Worm (Caenorhabditis elegans) whole organism, young adult: ENCODE measurements around the gene psme-3.

Experiments
- B0336.3 ChIP-seq: fragments of 200-800 bp; sonication (Bioruptor generic); IDR thresholded peaks from 2 replicates; pipeline ENCODE4 v1.3.6; 2022; ENCODE audit warnings: missing genetic modification characterization, missing compliant biosample characterization
- C17E4.6 ChIP-seq: fragments of 200-800 bp; sonication (Bioruptor generic); IDR thresholded peaks from 2 replicates; pipeline ENCODE4 v1.3.6; 2022; ENCODE audit warnings: missing genetic modification reagents, missing genetic modification characterization, missing compliant biosample characterization
- F10E7.11 ChIP-seq: sonication (generic microtip); optimal IDR thresholded peaks from 2 replicates; lab custom pipeline; 2017; ENCODE audit warnings: mild to moderate bottlenecking, missing genetic modification characterization, moderate library complexity, missing compliant biosample characterization
- F22D6.2 ChIP-seq: sonication (generic microtip); optimal IDR thresholded peaks from 2 replicates; lab custom pipeline; 2016; ENCODE audit warnings: mild to moderate bottlenecking, missing genetic modification characterization, missing compliant biosample characterization
- F57A8.1 ChIP-seq: fragments of 200-800 bp; sonication (Bioruptor generic); optimal IDR thresholded peaks from 2 replicates; lab custom pipeline; 2018; ENCODE audit warnings: mild to moderate bottlenecking, missing genetic modification characterization, moderate library complexity, missing compliant biosample characterization
- K11D2.4 ChIP-seq: fragments of 200-800 bp; sonication (Bioruptor generic); IDR thresholded peaks from 2 replicates; pipeline ENCODE4 v1.3.6; 2022; ENCODE audit warnings: missing genetic modification reagents, missing genetic modification characterization, missing compliant biosample characterization
- T26A5.8 ChIP-seq: sonication (generic microtip); optimal IDR thresholded peaks from 2 replicates; lab custom pipeline; 2016; ENCODE audit warnings: missing genetic modification characterization, missing compliant biosample characterization
- Y56A3A.18 ChIP-seq: fragments of 200-800 bp; sonication (Bioruptor generic); IDR thresholded peaks from 2 replicates; pipeline ENCODE4 v1.3.6; 2022; ENCODE audit warnings: missing genetic modification reagents, missing genetic modification characterization, missing compliant biosample characterization
- Y67H2A.10 ChIP-seq: fragments of 200-800 bp; sonication (Bioruptor generic); conservative IDR thresholded peaks from 2 replicates; pipeline ENCODE4 v1.3.6; 2022; ENCODE audit warnings: missing genetic modification reagents, missing genetic modification characterization, missing compliant biosample characterization
- Y79H2A.3 ChIP-seq: fragments of 200-800 bp; sonication (Bioruptor generic); conservative IDR thresholded peaks from 2 replicates; pipeline ENCODE4 v1.3.6; 2022; ENCODE audit warnings: missing genetic modification reagents, missing genetic modification characterization, missing compliant biosample characterization
- akir-1 ChIP-seq: fragments of 200-800 bp; sonication (Bioruptor generic); optimal IDR thresholded peaks from 2 replicates; lab custom pipeline; 2018; ENCODE audit warnings: mild to moderate bottlenecking, missing genetic modification characterization, moderate library complexity, missing compliant biosample characterization
- ama-1 ChIP-seq, 3 experiments: fragments of 150-350 bp in 1 of 3; sonication (generic microtip) in 2 of 3; optimal IDR thresholded peaks; 2 replicates each; lab custom pipeline; 2014 to 2018; ENCODE audit warnings: missing biosample characterization in 2 of 3, missing genetic modification characterization in 2 of 3, missing genetic modification reagents in 2 of 3
- atf-7 ChIP-seq: sonication (generic microtip); optimal IDR thresholded peaks from 2 replicates; lab custom pipeline; 2017; ENCODE audit warnings: mild to moderate bottlenecking, missing genetic modification characterization, missing compliant biosample characterization
- athp-1 ChIP-seq: sonication (generic microtip); optimal IDR thresholded peaks from 2 replicates; lab custom pipeline; 2017; ENCODE audit warnings: mild to moderate bottlenecking, missing genetic modification characterization, missing compliant biosample characterization
- attf-3 ChIP-seq: fragments of 200-800 bp; sonication (Bioruptor generic); conservative IDR thresholded peaks from 2 replicates; pipeline ENCODE4 v1.3.6; 2022; ENCODE audit warnings: missing genetic modification reagents, missing genetic modification characterization, missing compliant biosample characterization
- bed-2 ChIP-seq: fragments of 200-800 bp; sonication (Bioruptor generic); IDR thresholded peaks from 2 replicates; pipeline ENCODE4 v1.3.6; 2022; ENCODE audit warnings: missing genetic modification reagents, missing genetic modification characterization, missing compliant biosample characterization
- cebp-1 ChIP-seq, 2 experiments: fragments of 200-800 bp in 1 of 2; sonication (Bioruptor generic) in 1 of 2; sonication (generic microtip) in 1 of 2; IDR thresholded peaks in 1 of 2; optimal IDR thresholded peaks in 1 of 2; 2 replicates each; pipeline versions ENCODE4 v1.3.6 to Lab custom; 2017 to 2022; ENCODE audit warnings: missing compliant biosample characterization in 2 of 2, missing genetic modification characterization in 2 of 2, mild to moderate bottlenecking in 1 of 2, missing genetic modification reagents in 1 of 2, moderate library complexity in 1 of 2
- cebp-2 ChIP-seq: fragments of 200-800 bp; sonication (Bioruptor generic); IDR thresholded peaks from 2 replicates; pipeline ENCODE4 v1.3.6; 2022; ENCODE audit warnings: missing genetic modification characterization, missing compliant biosample characterization
- ceh-58 ChIP-seq: fragments of 200-800 bp; sonication (Bioruptor generic); IDR thresholded peaks from 2 replicates; pipeline ENCODE4 v1.3.6; 2022; ENCODE audit warnings: missing genetic modification characterization, missing compliant biosample characterization
- ceh-79 ChIP-seq: sonication (generic microtip); optimal IDR thresholded peaks from 2 replicates; lab custom pipeline; 2017; ENCODE audit warnings: mild to moderate bottlenecking, missing genetic modification characterization, missing compliant biosample characterization
- dpl-1 ChIP-seq: fragments of 150-350 bp; optimal IDR thresholded peaks from 2 replicates; lab custom pipeline; 2014; ENCODE audit warnings: missing biosample characterization, missing genetic modification reagents, missing genetic modification characterization
- ets-4 ChIP-seq: fragments of 200-800 bp; sonication (Bioruptor generic); optimal IDR thresholded peaks from 2 replicates; lab custom pipeline; 2018; ENCODE audit warnings: mild to moderate bottlenecking, missing genetic modification characterization, missing compliant biosample characterization
- fkh-3 ChIP-seq: sonication (generic microtip); optimal IDR thresholded peaks from 2 replicates; lab custom pipeline; 2016; ENCODE audit warnings: mild to moderate bottlenecking, missing genetic modification characterization, missing compliant biosample characterization
- gei-17 ChIP-seq: fragments of 200-800 bp; sonication (Bioruptor generic); optimal IDR thresholded peaks from 2 replicates; lab custom pipeline; 2018; ENCODE audit warnings: mild to moderate bottlenecking, missing genetic modification characterization, missing compliant biosample characterization
- hlh-12 ChIP-seq: sonication (generic microtip); optimal IDR thresholded peaks from 2 replicates; lab custom pipeline; 2016; ENCODE audit warnings: missing genetic modification characterization, missing compliant biosample characterization
- hmg-20 ChIP-seq: fragments of 200-800 bp; sonication (Bioruptor generic); IDR thresholded peaks from 2 replicates; pipeline ENCODE4 v1.3.6; 2022; ENCODE audit warnings: missing genetic modification reagents, missing genetic modification characterization, missing compliant biosample characterization
- hsf-1 ChIP-seq: fragments of 200-800 bp; sonication (Bioruptor generic); IDR thresholded peaks from 2 replicates; pipeline ENCODE4 v1.3.6; 2022; ENCODE audit warnings: missing genetic modification reagents, missing genetic modification characterization, missing compliant biosample characterization
- lin-40 ChIP-seq: sonication (generic microtip); optimal IDR thresholded peaks from 2 replicates; lab custom pipeline; 2016; ENCODE audit warnings: missing genetic modification characterization, mild to moderate bottlenecking, missing compliant biosample characterization, missing genotype, missing genetic modification reagents
- lin-54 ChIP-seq: fragments of 200-800 bp; sonication (Bioruptor generic); optimal IDR thresholded peaks from 2 replicates; lab custom pipeline; 2018; ENCODE audit warnings: mild to moderate bottlenecking, missing genetic modification characterization, missing compliant biosample characterization
- lsl-1 ChIP-seq: fragments of 200-800 bp; sonication (Bioruptor generic); optimal IDR thresholded peaks from 2 replicates; lab custom pipeline; 2018; ENCODE audit warnings: mild to moderate bottlenecking, missing genetic modification characterization, moderate library complexity, missing compliant biosample characterization
- lsy-27 ChIP-seq: sonication (generic microtip); optimal IDR thresholded peaks from 2 replicates; lab custom pipeline; 2017; ENCODE audit warnings: missing genetic modification characterization, mild to moderate bottlenecking, missing compliant biosample characterization, antibody characterized with exemption, missing genotype, borderline replicate concordance; ENCODE audit not compliant: insufficient read depth
- madf-10 ChIP-seq: sonication (generic microtip); optimal IDR thresholded peaks from 2 replicates; lab custom pipeline; 2016; ENCODE audit warnings: mild to moderate bottlenecking, missing genetic modification characterization, missing compliant biosample characterization
- madf-8 ChIP-seq: fragments of 200-800 bp; sonication (Bioruptor generic); conservative IDR thresholded peaks from 2 replicates; pipeline ENCODE4 v1.3.6; 2022; ENCODE audit warnings: missing genetic modification reagents, missing genetic modification characterization, missing compliant biosample characterization
- mcd-1 ChIP-seq: fragments of 200-800 bp; sonication (Bioruptor generic); IDR thresholded peaks from 2 replicates; pipeline ENCODE4 v1.3.6; 2022; ENCODE audit warnings: missing genetic modification reagents, missing genetic modification characterization, missing compliant biosample characterization
- nhr-27 ChIP-seq: fragments of 200-800 bp; sonication (Bioruptor generic); optimal IDR thresholded peaks from 2 replicates; lab custom pipeline; 2018; ENCODE audit warnings: mild to moderate bottlenecking, missing genetic modification characterization, moderate library complexity, missing compliant biosample characterization
- nhr-80 ChIP-seq: sonication (generic microtip); optimal IDR thresholded peaks from 2 replicates; lab custom pipeline; 2016; ENCODE audit warnings: missing genetic modification characterization, missing compliant biosample characterization
- pha-4 ChIP-seq: fragments of 150-350 bp; sonication (generic microtip); optimal IDR thresholded peaks from 2 replicates; lab custom pipeline; 2014; ENCODE audit warnings: missing biosample characterization, missing genetic modification reagents, missing genetic modification characterization
- rcor-1 ChIP-seq: fragments of 200-800 bp; sonication (Bioruptor generic); IDR thresholded peaks from 2 replicates; pipeline ENCODE4 v1.3.6; 2022; ENCODE audit warnings: missing genetic modification reagents, missing genetic modification characterization, missing compliant biosample characterization
- sdz-38 ChIP-seq: sonication (generic microtip); optimal IDR thresholded peaks from 2 replicates; lab custom pipeline; 2016; ENCODE audit warnings: missing genotype, missing genetic modification characterization, missing compliant biosample characterization
- sea-2 ChIP-seq: fragments of 200-800 bp; sonication (Bioruptor generic); IDR thresholded peaks from 2 replicates; pipeline ENCODE4 v1.3.6; 2022; ENCODE audit warnings: missing genetic modification characterization, missing compliant biosample characterization
- snpc-1.1 ChIP-seq: sonication (generic microtip); optimal IDR thresholded peaks from 2 replicates; lab custom pipeline; 2017; ENCODE audit warnings: missing genetic modification characterization, mild to moderate bottlenecking, missing compliant biosample characterization, antibody characterized with exemption, moderate library complexity, missing genotype, missing genetic modification reagents; ENCODE audit not compliant: insufficient read depth
- sptf-2 ChIP-seq: fragments of 200-800 bp; sonication (Bioruptor generic); optimal IDR thresholded peaks from 2 replicates; lab custom pipeline; 2018; ENCODE audit warnings: mild to moderate bottlenecking, missing genetic modification characterization, missing compliant biosample characterization
- tlf-1 ChIP-seq: fragments of 200-800 bp; sonication (Bioruptor generic); optimal IDR thresholded peaks from 2 replicates; lab custom pipeline; 2018; ENCODE audit warnings: mild to moderate bottlenecking, missing genetic modification characterization, missing compliant biosample characterization
- unc-130 ChIP-seq: sonication (generic microtip); optimal IDR thresholded peaks from 2 replicates; lab custom pipeline; 2016; ENCODE audit warnings: missing genetic modification reagents, missing genetic modification characterization, missing compliant biosample characterization
- ztf-18 ChIP-seq: sonication (generic microtip); optimal IDR thresholded peaks from 2 replicates; lab custom pipeline; 2016; ENCODE audit warnings: missing genotype, mild to moderate bottlenecking, missing genetic modification characterization, missing compliant biosample characterization
- ztf-26 ChIP-seq: sonication (generic microtip); optimal IDR thresholded peaks from 2 replicates; lab custom pipeline; 2017; ENCODE audit warnings: missing genetic modification characterization, missing compliant biosample characterization
- ztf-28 ChIP-seq: fragments of 200-800 bp; sonication (Bioruptor generic); IDR thresholded peaks from 2 replicates; pipeline ENCODE4 v1.3.6; 2022; ENCODE audit warnings: missing genetic modification reagents, missing genetic modification characterization, missing compliant biosample characterization
- ztf-3 ChIP-seq: fragments of 200-800 bp; sonication (Bioruptor generic); optimal IDR thresholded peaks from 2 replicates; lab custom pipeline; 2018; ENCODE audit warnings: mild to moderate bottlenecking, missing genetic modification characterization, missing compliant biosample characterization
- ztf-6 ChIP-seq: fragments of 200-800 bp; sonication (Bioruptor generic); IDR thresholded peaks from 2 replicates; pipeline ENCODE4 v1.3.6; 2022; ENCODE audit warnings: missing genetic modification reagents, missing genetic modification characterization, missing compliant biosample characterization

psme-3 gene

DNA sequence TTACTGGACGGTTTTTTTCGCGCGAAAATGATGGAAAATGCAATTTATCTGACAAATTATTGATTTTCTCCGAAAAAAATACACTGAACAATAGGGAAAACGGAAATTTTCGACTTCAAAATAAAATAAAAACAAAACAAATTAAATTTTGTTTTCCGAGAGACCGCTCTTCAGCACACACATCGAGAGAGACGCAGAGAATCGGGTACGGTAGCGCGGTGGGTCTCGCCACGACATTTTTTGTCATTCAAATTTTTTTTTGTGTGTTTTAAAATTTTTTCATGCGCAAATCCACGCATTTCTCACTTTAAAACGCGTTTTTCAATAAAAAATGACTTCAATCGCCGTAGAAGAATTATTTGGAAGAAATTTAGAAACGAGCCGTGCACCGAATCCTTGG, 43.9 kb upstream of the psme-3 start (continued):
- TF ChIP-seq lin-54 (GFP tag; lab: Kevin White, UChicago): peak; percentile 85
- no peak for TF ChIP-seq akir-1
- TF ChIP-seq unc-130: no peak
- 0 out of 2 replicates have a peak, but pooled peaks have one; percentile 21 for TF ChIP-seq rcor-1 (GFP tag; lab: Robert Waterston, UW)
- TF ChIP-seq ztf-28 (GFP tag; lab: Robert Waterston, UW): no peak
- TF ChIP-seq Y56A3A.18: no peak
- no peak for TF ChIP-seq athp-1 (tag; lab: Kevin White, UChicago)
- TF ChIP-seq ztf-6: no peak
- TF ChIP-seq K11D2.4 (GFP tag; lab: Robert Waterston, UW): no peak
- TF ChIP-seq cebp-2 (GFP tag; lab: Robert Waterston, UW): no peak
- no peak for TF ChIP-seq nhr-80 (tag; lab: Kevin White, UChicago)
- no peak for TF ChIP-seq sptf-2 (GFP tag; lab: Kevin White, UChicago)
- TF ChIP-seq ztf-18: no peak
- no peak for TF ChIP-seq snpc-1.1 (tag; lab: Kevin White, UChicago)
- TF ChIP-seq madf-10: no peak
- TF ChIP-seq F10E7.11 (tag; lab: Kevin White, UChicago): no peak
- TF ChIP-seq ets-4 (GFP tag; lab: Kevin White, UChicago): no peak
- no peak for TF ChIP-seq fkh-3 (tag; lab: Kevin White, UChicago)
- no peak for TF ChIP-seq Y79H2A.3
- TF ChIP-seq dpl-1 (GFP tag; lab: Kevin White, UChicago): no peak
- TF ChIP-seq hmg-20 (GFP tag; lab: Robert Waterston, UW): no peak
- no peak for TF ChIP-seq Y67H2A.10
- no peak for TF ChIP-seq ceh-79 (tag; lab: Kevin White, UChicago)
- peak; percentile 96 for TF ChIP-seq lsl-1
- TF ChIP-seq hlh-12 (tag; lab: Kevin White, UChicago): no peak
- TF ChIP-seq cebp-1 (GFP tag; IDR thresholded peaks at IDR 0.05; lab: Robert Waterston, UW): no peak
- no peak for TF ChIP-seq cebp-1 (tag; optimal IDR thresholded peaks at IDR 0.05; lab: Kevin White, UChicago)
- no peak for TF ChIP-seq sea-2 (GFP tag; lab: Robert Waterston, UW)
- no peak for TF ChIP-seq lin-40
- TF ChIP-seq atf-7: no peak
- no peak for TF ChIP-seq bed-2 (GFP tag; lab: Robert Waterston, UW)
- TF ChIP-seq ceh-58 (GFP tag; lab: Robert Waterston, UW): no peak
- TF ChIP-seq hsf-1 (GFP tag; lab: Robert Waterston, UW): 0 out of 2 replicates have a peak, but pooled peaks have one; percentile 54
- 0 out of 2 replicates have a peak, but pooled peaks have one; percentile 45 for TF ChIP-seq B0336.3 (GFP tag; lab: Robert Waterston, UW)
- peak; percentile 65 for TF ChIP-seq mcd-1 (GFP tag; lab: Robert Waterston, UW)
- TF ChIP-seq F57A8.1 (GFP tag; lab: Kevin White, UChicago): no peak
- TF ChIP-seq ama-1 (optimal IDR thresholded peaks at IDR 0.05; lab: Kevin White, UChicago): no peak
- TF ChIP-seq ama-1 (GFP tag; optimal IDR thresholded peaks at IDR 0.05; lab: Kevin White, UChicago): no peak
- no peak for TF ChIP-seq lsy-27 (tag; lab: Kevin White, UChicago)
- TF ChIP-seq pha-4 (tag; lab: Kevin White, UChicago): no peak
- TF ChIP-seq T26A5.8 (tag; lab: Kevin White, UChicago): no peak
- no peak for TF ChIP-seq ztf-26 (tag; lab: Kevin White, UChicago)
- peak; percentile 31 for TF ChIP-seq tlf-1 (GFP tag; lab: Kevin White, UChicago)
- no peak for TF ChIP-seq C17E4.6 (GFP tag; lab: Robert Waterston, UW)
- TF ChIP-seq F22D6.2 (tag; lab: Kevin White, UChicago): no peak
- no peak for TF ChIP-seq attf-3 (GFP tag; lab: Robert Waterston, UW)
- TF ChIP-seq ztf-3 (GFP tag; lab: Kevin White, UChicago): no peak
- no peak for TF ChIP-seq nhr-27 (tag; lab: Kevin White, UChicago)
- no peak for TF ChIP-seq gei-17 (GFP tag; lab: Kevin White, UChicago)
- TF ChIP-seq madf-8 (GFP tag; lab: Robert Waterston, UW): peak; percentile 83
- TF ChIP-seq sdz-38 (tag; lab: Kevin White, UChicago): no peak
